Fruit fly (Drosophila melanogaster) whole organism, embryonic: ENCODE results near the gene Cdc27.

ENCODE experiments used
- Asciz ChIP-seq: fragments of 200-800 bp; sonication (Bioruptor generic); optimal IDR thresholded peaks from 2 replicates; lab custom pipeline; 2017; ENCODE audit warnings: missing biosample characterization, mild to moderate bottlenecking, missing genetic modification characterization, missing genetic modification reagents
- Bdp1 ChIP-seq: fragments of 200-800 bp; sonication (Bioruptor generic); optimal IDR thresholded peaks from 3 replicates; lab custom pipeline; 2016; ENCODE audit warnings: missing biosample characterization, missing genetic modification characterization
- Blimp-1 ChIP-seq: fragments of 200-800 bp; sonication (Bioruptor generic); optimal IDR thresholded peaks from 3 replicates; lab custom pipeline; 2018; ENCODE audit warnings: missing biosample characterization, missing genetic modification characterization, mild to moderate bottlenecking, moderate library complexity, missing genetic modification reagents
- CG10366 ChIP-seq: fragments of 200-800 bp; sonication (Bioruptor generic); IDR thresholded peaks from 2 replicates; pipeline ENCODE4 v1.3.6; 2022; ENCODE audit warnings: missing biosample characterization, missing genetic modification characterization
- CG12219 ChIP-seq: fragments of 200-800 bp; sonication (Bioruptor generic); optimal IDR thresholded peaks from 3 replicates; lab custom pipeline; 2018; ENCODE audit warnings: missing biosample characterization, mild to moderate bottlenecking, missing genetic modification characterization
- CG12744 ChIP-seq: fragments of 200-800 bp; sonication (Bioruptor generic); optimal IDR thresholded peaks from 2 replicates; lab custom pipeline; 2016; ENCODE audit warnings: missing biosample characterization, missing genetic modification characterization
- CG13287 ChIP-seq: fragments of 200-800 bp; sonication (Bioruptor generic); IDR thresholded peaks from 2 replicates; pipeline ENCODE4 v1.3.6; 2022; ENCODE audit warnings: missing biosample characterization, missing genetic modification characterization; ENCODE audit not compliant: partially characterized antibody
- CG14667 ChIP-seq: fragments of 200-800 bp; sonication (Bioruptor generic); IDR thresholded peaks from 2 replicates; pipeline ENCODE4 v1.3.6; 2022; ENCODE audit warnings: missing biosample characterization, missing genetic modification characterization
- CG1792 ChIP-seq: fragments of 200-800 bp; sonication (Bioruptor generic); optimal IDR thresholded peaks from 2 replicates; lab custom pipeline; 2016; ENCODE audit warnings: missing biosample characterization, missing genetic modification characterization
- CG18764 ChIP-seq: fragments of 200-800 bp; sonication (Bioruptor generic); optimal IDR thresholded peaks from 3 replicates; lab custom pipeline; 2016; ENCODE audit warnings: missing biosample characterization, missing genetic modification characterization
- CG2129 ChIP-seq: fragments of 200-800 bp; sonication (Bioruptor generic); IDR thresholded peaks from 2 replicates; pipeline ENCODE4 v1.3.6; 2022; ENCODE audit warnings: missing biosample characterization, missing genetic modification characterization; ENCODE audit not compliant: partially characterized antibody
- CG2678 ChIP-seq: fragments of 200-800 bp; sonication (Bioruptor generic); optimal IDR thresholded peaks from 3 replicates; lab custom pipeline; 2019; ENCODE audit warnings: missing biosample characterization, mild to moderate bottlenecking, missing genetic modification characterization, moderate library complexity
- CG30020 ChIP-seq: fragments of 200-800 bp; optimal IDR thresholded peaks from 2 replicates; lab custom pipeline; 2019; ENCODE audit warnings: missing biosample characterization, mild to moderate bottlenecking, missing genetic modification characterization, moderate library complexity
- CG32772 ChIP-seq: fragments of 200-800 bp; sonication (Bioruptor generic); IDR thresholded peaks from 2 replicates; pipeline ENCODE4 v1.3.6; 2022; ENCODE audit warnings: missing biosample characterization, missing genetic modification characterization
- CG4404 ChIP-seq: fragments of 200-800 bp; sonication (Bioruptor generic); IDR thresholded peaks from 2 replicates; pipeline ENCODE4 v1.3.6; 2022; ENCODE audit warnings: missing biosample characterization, missing genetic modification characterization
- CG4854 ChIP-seq: fragments of 200-800 bp; sonication (Bioruptor generic); optimal IDR thresholded peaks from 2 replicates; lab custom pipeline; 2016; ENCODE audit warnings: missing biosample characterization, missing genetic modification characterization, inconsistent platforms
- CG6654 ChIP-seq: fragments of 200-800 bp; sonication (Bioruptor generic); optimal IDR thresholded peaks from 2 replicates; lab custom pipeline; 2017; ENCODE audit warnings: missing biosample characterization, mild to moderate bottlenecking, missing genetic modification characterization
- CG6683 ChIP-seq: fragments of 200-800 bp; sonication (Bioruptor generic); optimal IDR thresholded peaks from 2 replicates; lab custom pipeline; 2017; ENCODE audit warnings: missing biosample characterization, mild to moderate bottlenecking, missing genetic modification characterization, missing genetic modification reagents
- CG6689 ChIP-seq: fragments of 200-800 bp; sonication (Bioruptor generic); IDR thresholded peaks from 2 replicates; pipeline ENCODE4 v1.3.6; 2022; ENCODE audit warnings: missing biosample characterization, missing genetic modification characterization
- CG7839 ChIP-seq: fragments of 200-800 bp; sonication (Bioruptor generic); optimal IDR thresholded peaks from 3 replicates; lab custom pipeline; 2018; ENCODE audit warnings: missing biosample characterization, mild to moderate bottlenecking, missing genetic modification characterization, moderate library complexity
- CG8944 ChIP-seq: fragments of 200-800 bp; sonication (Bioruptor generic); optimal IDR thresholded peaks from 3 replicates; lab custom pipeline; 2016; ENCODE audit warnings: missing biosample characterization, missing genetic modification characterization
- CG9437 ChIP-seq: fragments of 200-800 bp; sonication (Bioruptor generic); optimal IDR thresholded peaks from 2 replicates; lab custom pipeline; 2018; ENCODE audit warnings: missing biosample characterization, mild to moderate bottlenecking, missing genetic modification characterization
- CrebB ChIP-seq: fragments of 200-800 bp; sonication (Bioruptor generic); optimal IDR thresholded peaks from 3 replicates; lab custom pipeline; 2018; ENCODE audit warnings: missing biosample characterization, mild to moderate bottlenecking, missing genetic modification characterization
- Ets65A ChIP-seq: fragments of 200-800 bp; sonication (Bioruptor generic); peaks from one replicate; lab custom pipeline; 2016; ENCODE audit warnings: missing biosample characterization, missing genetic modification characterization
- Hand ChIP-seq: fragments of 200-800 bp; sonication (Bioruptor generic); optimal IDR thresholded peaks from 2 replicates; lab custom pipeline; 2017; ENCODE audit warnings: mild to moderate bottlenecking, missing biosample characterization, missing genetic modification reagents, missing genetic modification characterization
- HmgZ ChIP-seq: fragments of 200-800 bp; sonication (Bioruptor generic); optimal IDR thresholded peaks from 2 replicates; lab custom pipeline; 2018; ENCODE audit warnings: missing biosample characterization, mild to moderate bottlenecking, missing genetic modification characterization
- Lpt ChIP-seq: fragments of >200 bp; optimal IDR thresholded peaks from 2 replicates; lab custom pipeline; 2018; ENCODE audit warnings: missing biosample characterization, missing genetic modification characterization
- Max ChIP-seq: fragments of 200-800 bp; sonication (Bioruptor generic); optimal IDR thresholded peaks from 2 replicates; lab custom pipeline; 2016; ENCODE audit warnings: missing biosample characterization, mild to moderate bottlenecking, missing genetic modification characterization
- Mes4 ChIP-seq: fragments of 200-800 bp; sonication (Bioruptor generic); optimal IDR thresholded peaks from 2 replicates; lab custom pipeline; 2016; ENCODE audit warnings: missing biosample characterization, missing genetic modification characterization
- NfI ChIP-seq: fragments of 200-800 bp; sonication (Bioruptor generic); optimal IDR thresholded peaks from 3 replicates; lab custom pipeline; 2018; ENCODE audit warnings: missing biosample characterization, mild to moderate bottlenecking, missing genetic modification characterization, moderate library complexity
- Poxn ChIP-seq: fragments of 200-800 bp; sonication (Bioruptor generic); IDR thresholded peaks from 2 replicates; pipeline ENCODE4 v1.3.6; 2022; ENCODE audit warnings: missing biosample characterization, missing genetic modification characterization
- Spps ChIP-seq: fragments of 200-800 bp; sonication (Bioruptor generic); optimal IDR thresholded peaks from 2 replicates; lab custom pipeline; 2018; ENCODE audit warnings: missing biosample characterization, mild to moderate bottlenecking, missing genetic modification characterization
- ac ChIP-seq: fragments of 200-800 bp; sonication (Bioruptor generic); optimal IDR thresholded peaks from 3 replicates; lab custom pipeline; 2017; ENCODE audit warnings: missing biosample characterization, mild to moderate bottlenecking, missing genetic modification characterization
- ap ChIP-seq: fragments of 200-800 bp; sonication (Bioruptor generic); IDR thresholded peaks from 2 replicates; pipeline ENCODE4 v1.3.6; 2022; ENCODE audit warnings: missing biosample characterization, missing genetic modification characterization
- ash1 ChIP-seq: fragments of 200-800 bp; sonication (Bioruptor generic); optimal IDR thresholded peaks from 2 replicates; lab custom pipeline; 2018; ENCODE audit warnings: missing biosample characterization, mild to moderate bottlenecking, missing genetic modification characterization
- az2 ChIP-seq: fragments of 200-800 bp; sonication (Bioruptor generic); optimal IDR thresholded peaks from 3 replicates; lab custom pipeline; 2016; ENCODE audit warnings: missing biosample characterization, missing genetic modification characterization
- cato ChIP-seq: fragments of 200-800 bp; sonication (Bioruptor generic); optimal IDR thresholded peaks from 2 replicates; lab custom pipeline; 2016; ENCODE audit warnings: missing biosample characterization, missing genetic modification characterization, borderline replicate concordance
- dati ChIP-seq: fragments of 200-800 bp; sonication (Bioruptor generic); IDR thresholded peaks from 2 replicates; pipeline ENCODE4 v1.3.6; 2022; ENCODE audit warnings: missing biosample characterization, missing genetic modification characterization
- exex ChIP-seq: fragments of 200-800 bp; sonication (Bioruptor generic); optimal IDR thresholded peaks from 4 replicates; lab custom pipeline; 2018; ENCODE audit warnings: missing biosample characterization, mild to moderate bottlenecking, missing genetic modification characterization, moderate library complexity
- hbn ChIP-seq: fragments of 200-800 bp; sonication (Bioruptor generic); IDR thresholded peaks from 2 replicates; pipeline ENCODE4 v1.3.6; 2022; ENCODE audit warnings: missing biosample characterization, missing genetic modification characterization; ENCODE audit not compliant: partially characterized antibody
- maf-S ChIP-seq: fragments of 200-800 bp; sonication (Bioruptor generic); optimal IDR thresholded peaks from 2 replicates; lab custom pipeline; 2016; ENCODE audit warnings: missing biosample characterization, missing genetic modification characterization
- nau ChIP-seq: fragments of 200-800 bp; sonication (Bioruptor generic); optimal IDR thresholded peaks from 3 replicates; lab custom pipeline; 2017; ENCODE audit warnings: missing biosample characterization, mild to moderate bottlenecking, missing genetic modification characterization, missing genetic modification reagents
- nerfin-2 ChIP-seq: fragments of 200-800 bp; sonication (Bioruptor generic); IDR thresholded peaks from 2 replicates; pipeline ENCODE4 v1.3.6; 2022; ENCODE audit warnings: missing biosample characterization, missing genetic modification characterization; ENCODE audit not compliant: partially characterized antibody
- prd ChIP-seq, 3 experiments: fragments of >200 bp in 2 of 3; fragments of 200-800 bp in 1 of 3; sonication (Bioruptor generic) in 1 of 3; optimal IDR thresholded peaks in 2 of 3; IDR thresholded peaks in 1 of 3; 2 replicates in 2 of 3; 3 replicates in 1 of 3; pipeline versions ENCODE4 v1.3.6 to Lab custom; 2017 to 2022; ENCODE audit warnings: missing biosample characterization in 1 of 3, missing genetic modification characterization in 1 of 3
- ro ChIP-seq: fragments of 200-800 bp; sonication (Bioruptor generic); IDR thresholded peaks from 2 replicates; pipeline ENCODE4 v1.3.6; 2022; ENCODE audit warnings: missing biosample characterization, missing genetic modification characterization
- sens ChIP-seq: fragments of 200-800 bp; sonication (Bioruptor generic); peaks from one replicate; lab custom pipeline; 2016; ENCODE audit warnings: missing biosample characterization, missing genetic modification characterization
- sisA ChIP-seq: fragments of 200-800 bp; sonication (Bioruptor generic); IDR thresholded peaks from 2 replicates; pipeline ENCODE4 v1.3.6; 2022; ENCODE audit warnings: missing biosample characterization, missing genetic modification characterization
- so ChIP-seq: fragments of 200-800 bp; sonication (Bioruptor generic); IDR thresholded peaks from 3 replicates; pipeline ENCODE4 v1.3.6; 2022; ENCODE audit warnings: missing biosample characterization, missing genetic modification characterization
- trh ChIP-seq: fragments of 200-800 bp; sonication (Bioruptor generic); optimal IDR thresholded peaks from 2 replicates; lab custom pipeline; 2016; ENCODE audit warnings: missing biosample characterization, missing genetic modification characterization
- unc-4 ChIP-seq: fragments of 200-800 bp; sonication (Bioruptor generic); IDR thresholded peaks from 2 replicates; pipeline ENCODE4 v1.3.6; 2022; ENCODE audit warnings: missing biosample characterization, missing genetic modification characterization; ENCODE audit not compliant: partially characterized antibody
- z ChIP-seq: fragments of 200-800 bp; sonication (Bioruptor generic); IDR thresholded peaks from 3 replicates; pipeline ENCODE4 v1.3.6; 2022; ENCODE audit warnings: missing biosample characterization, missing genetic modification characterization

The Cdc27 gene

DNA sequence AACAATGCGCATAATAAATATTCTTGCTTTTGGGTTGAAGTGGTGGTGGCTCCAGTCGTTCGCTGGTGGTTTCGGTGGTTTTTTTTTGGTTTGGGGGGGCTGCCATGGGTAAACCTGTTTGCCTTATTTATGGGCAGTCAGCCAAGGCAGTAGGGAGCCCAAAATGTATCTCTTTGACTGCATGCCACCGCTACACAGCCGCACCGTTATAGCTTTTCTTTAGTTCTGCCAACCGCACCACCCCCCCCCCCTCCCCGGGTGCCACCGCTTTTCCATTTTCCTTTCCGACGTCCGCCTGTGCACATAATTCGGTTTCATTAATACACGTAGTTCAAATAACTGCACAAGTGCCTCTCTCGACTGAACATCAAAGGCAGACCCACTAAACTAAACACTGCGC lies 9.1 kb upstream of the Cdc27 start (continued):
- TF ChIP-seq CG2129 (GFP tag; lab: Robert Waterston, UW) (no peak), nerfin-2 (GFP tag; lab: Robert Waterston, UW) (no peak), CG30020 (tag; lab: Kevin White, UChicago) (no peak), CG1792 (GFP tag; lab: Kevin White, UChicago) (no peak), CG14667 (GFP tag; lab: Robert Waterston, UW) (no peak), Lpt (no peak), exex (tag; lab: Kevin White, UChicago) (no peak)

DNA sequence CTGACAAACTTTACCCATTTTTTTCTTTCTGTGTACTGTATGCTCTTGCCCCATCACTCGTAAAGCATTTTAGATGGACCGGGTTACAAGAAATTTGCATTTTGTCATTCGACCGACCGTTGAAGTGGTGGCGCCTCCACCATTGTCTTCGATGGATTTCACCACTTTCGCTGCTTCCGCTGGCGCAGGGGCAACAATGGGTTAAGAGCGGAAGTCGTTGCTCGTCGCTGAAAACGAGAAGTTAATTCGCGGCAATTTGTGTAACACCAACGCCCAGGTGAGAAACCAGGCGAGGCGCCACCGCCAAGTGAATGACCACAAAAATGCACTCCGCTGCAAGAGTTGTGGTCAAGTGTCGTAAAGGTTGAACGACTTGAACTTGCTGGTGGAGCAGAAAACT lies 5.6 kb upstream of the Cdc27 start:
- TF ChIP-seq Ets65A (GFP tag; lab: Kevin White, UChicago), result peak; percentile 53
- no peak for TF ChIP-seq trh
- no peak for TF ChIP-seq ap (GFP tag; lab: Robert Waterston, UW)
- no peak for TF ChIP-seq CG30020 (tag; lab: Kevin White, UChicago)
- TF ChIP-seq Hand (GFP tag; lab: Kevin White, UChicago), result no peak
- peak; percentile 71 for TF ChIP-seq sens (GFP tag; lab: Kevin White, UChicago)
- no peak for TF ChIP-seq CG2678
- TF ChIP-seq Poxn (GFP tag; lab: Robert Waterston, UW), result no peak
- TF ChIP-seq CG6654, result no peak
- no peak for TF ChIP-seq CG10366
- no peak for TF ChIP-seq ro (GFP tag; lab: Robert Waterston, UW)
- no peak for TF ChIP-seq CrebB (tag; lab: Kevin White, UChicago)
- TF ChIP-seq CG12219, result no peak
- TF ChIP-seq CG6689 (GFP tag; lab: Robert Waterston, UW), result no peak
- no peak for TF ChIP-seq NfI (GFP tag; lab: Kevin White, UChicago)
- no peak for TF ChIP-seq cato (GFP tag; lab: Kevin White, UChicago)
- no peak for TF ChIP-seq CG18764 (GFP tag; lab: Kevin White, UChicago)
- no peak for TF ChIP-seq CG12744 (GFP tag; lab: Kevin White, UChicago)
- TF ChIP-seq prd (optimal IDR thresholded peaks at IDR 0.05; lab: Kevin White, UChicago), result no peak
- 0 out of 3 replicates have a peak, but pooled peaks have one; percentile 27 for TF ChIP-seq prd (GFP tag; IDR thresholded peaks at IDR 0.05; lab: Robert Waterston, UW)
- TF ChIP-seq CG4404 (GFP tag; lab: Robert Waterston, UW), result no peak
- TF ChIP-seq z (GFP tag; lab: Robert Waterston, UW), result no peak
- peak; percentile 25; the same call in 1 of the 2 replicates for TF ChIP-seq sisA
- TF ChIP-seq Max (GFP tag; lab: Kevin White, UChicago), result no peak
- TF ChIP-seq HmgZ (tag; lab: Kevin White, UChicago), result no peak
- TF ChIP-seq hbn (GFP tag; lab: Robert Waterston, UW), result no peak
- no peak for TF ChIP-seq CG13287
- no peak for TF ChIP-seq CG7839 (tag; lab: Kevin White, UChicago)
- TF ChIP-seq Blimp-1, result peak; percentile 63
- TF ChIP-seq dati (GFP tag; lab: Robert Waterston, UW), result no peak
- no peak for TF ChIP-seq ac (GFP tag; lab: Kevin White, UChicago)
- no peak for TF ChIP-seq CG4854
- no peak for TF ChIP-seq Spps

DNA sequence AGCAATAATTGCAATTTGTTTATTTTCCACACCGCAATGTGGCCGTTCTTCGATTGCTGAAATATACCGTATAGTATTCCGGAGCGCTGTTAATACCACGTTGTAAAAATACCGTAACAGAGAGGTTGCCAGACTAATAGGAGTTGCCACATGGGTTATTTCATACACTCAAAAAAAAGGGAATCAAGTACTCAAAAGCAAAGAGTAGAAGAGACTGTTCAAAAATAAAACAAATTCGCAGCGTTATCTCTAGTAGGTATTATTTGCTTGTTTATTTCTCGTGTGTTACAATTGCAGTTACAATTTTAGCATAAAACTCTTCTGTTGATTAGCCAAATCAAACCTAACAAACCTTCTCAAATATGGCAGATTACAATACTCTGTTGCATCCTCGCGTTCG lies 1.3 kb upstream of the Cdc27 start, which contains the start of gene MED4:
MED4 (minus strand) TSS at position 59 of the 400 bp plus-strand sequence.
- TF ChIP-seq Bdp1 (peak; percentile 38), nau (no peak), ash1 (GFP tag; lab: Kevin White, UChicago) (no peak), CG9437 (GFP tag; lab: Kevin White, UChicago) (peak; percentile 32), CG6683 (GFP tag; lab: Kevin White, UChicago) (peak; percentile 68), CG32772 (peak; percentile 52), az2 (GFP tag; lab: Kevin White, UChicago) (peak; percentile 81), so (peak; percentile 54; the same call in 1 of the 3 replicates), Asciz (GFP tag; lab: Kevin White, UChicago) (peak; percentile 61), maf-S (GFP tag; lab: Kevin White, UChicago) (peak; percentile 77), CG8944 (GFP tag; lab: Kevin White, UChicago) (peak; percentile 87), Mes4 (peak; percentile 74), unc-4 (GFP tag; lab: Robert Waterston, UW) (peak; percentile 14; the same call in 1 of the 2 replicates)
